Worm (Caenorhabditis elegans) whole organism, young adult: ENCODE measurements around the gene acdh-8.
"Not testable (repeated sequence)": the region's sequence is repeated elsewhere in the genome, so short reads cannot be mapped to it uniquely, and the experiment has no call there.

Experiments used
- F33H1.4 ChIP-seq: fragments of 200-800 bp; sonication (Bioruptor generic); IDR thresholded peaks from 2 replicates; pipeline ENCODE4 v1.3.6; 2022; ENCODE audit warnings: missing genetic modification reagents, missing genetic modification characterization, missing compliant biosample characterization
- F49E8.2 ChIP-seq: sonication (generic microtip); optimal IDR thresholded peaks from 3 replicates; lab custom pipeline; 2017; ENCODE audit warnings: missing genetic modification characterization, mild to moderate bottlenecking, missing compliant biosample characterization, antibody characterized with exemption, moderate library complexity; ENCODE audit not compliant: insufficient read depth
- F57A8.1 ChIP-seq: fragments of 200-800 bp; sonication (Bioruptor generic); optimal IDR thresholded peaks from 2 replicates; lab custom pipeline; 2018; ENCODE audit warnings: mild to moderate bottlenecking, missing genetic modification characterization, moderate library complexity, missing compliant biosample characterization
- Y95B8A.8 ChIP-seq: fragments of 200-800 bp; sonication (Bioruptor generic); IDR thresholded peaks from 2 replicates; pipeline ENCODE4 v1.3.6; 2022; ENCODE audit warnings: missing genetic modification reagents, missing genetic modification characterization, missing compliant biosample characterization
- ZK185.1 ChIP-seq: sonication (generic microtip); optimal IDR thresholded peaks from 2 replicates; lab custom pipeline; 2016; ENCODE audit warnings: mild to moderate bottlenecking, missing genetic modification characterization, missing compliant biosample characterization; ENCODE audit not compliant: poor library complexity, severe bottlenecking
- aptf-3 ChIP-seq: fragments of 200-800 bp; sonication (Bioruptor generic); IDR thresholded peaks from 2 replicates; pipeline ENCODE4 v1.3.6; 2022; ENCODE audit warnings: missing genetic modification characterization, missing compliant biosample characterization
- attf-6 ChIP-seq: fragments of 200-800 bp; sonication (Bioruptor generic); IDR thresholded peaks from 2 replicates; pipeline ENCODE4 v1.3.6; 2022; ENCODE audit warnings: missing genetic modification reagents, missing genetic modification characterization, missing compliant biosample characterization
- cebp-1 ChIP-seq, 2 experiments: fragments of 200-800 bp in 1 of 2; sonication (Bioruptor generic) in 1 of 2; sonication (generic microtip) in 1 of 2; IDR thresholded peaks in 1 of 2; optimal IDR thresholded peaks in 1 of 2; 2 replicates each; pipeline versions ENCODE4 v1.3.6 to Lab custom; 2017 to 2022; ENCODE audit warnings: missing compliant biosample characterization in 2 of 2, missing genetic modification characterization in 2 of 2, mild to moderate bottlenecking in 1 of 2, missing genetic modification reagents in 1 of 2, moderate library complexity in 1 of 2
- ceh-100 ChIP-seq: fragments of 200-800 bp; sonication (Bioruptor generic); IDR thresholded peaks from 2 replicates; pipeline ENCODE4 v1.3.6; 2022; ENCODE audit warnings: missing genetic modification reagents, missing genetic modification characterization, missing compliant biosample characterization
- die-1 ChIP-seq: sonication (generic microtip); optimal IDR thresholded peaks from 2 replicates; lab custom pipeline; 2016; ENCODE audit warnings: missing genotype, mild to moderate bottlenecking, missing genetic modification characterization, missing compliant biosample characterization
- dox-1 ChIP-seq: fragments of 200-800 bp; sonication (Bioruptor generic); IDR thresholded peaks from 2 replicates; pipeline ENCODE4 v1.3.6; 2022; ENCODE audit warnings: missing genetic modification reagents, missing genetic modification characterization, missing compliant biosample characterization
- efl-1 ChIP-seq: fragments of 150-350 bp; optimal IDR thresholded peaks from 2 replicates; lab custom pipeline; 2014; ENCODE audit warnings: missing biosample characterization, missing genetic modification reagents, missing genetic modification characterization
- egl-18 ChIP-seq: fragments of 200-800 bp; sonication (Bioruptor generic); IDR thresholded peaks from 2 replicates; pipeline ENCODE4 v1.3.6; 2022; ENCODE audit warnings: missing genetic modification reagents, missing genetic modification characterization, missing compliant biosample characterization
- lin-40 ChIP-seq: sonication (generic microtip); optimal IDR thresholded peaks from 2 replicates; lab custom pipeline; 2016; ENCODE audit warnings: missing genetic modification characterization, mild to moderate bottlenecking, missing compliant biosample characterization, missing genotype, missing genetic modification reagents
- lsl-1 ChIP-seq: fragments of 200-800 bp; sonication (Bioruptor generic); optimal IDR thresholded peaks from 2 replicates; lab custom pipeline; 2018; ENCODE audit warnings: mild to moderate bottlenecking, missing genetic modification characterization, moderate library complexity, missing compliant biosample characterization
- madf-6 ChIP-seq: fragments of 200-800 bp; sonication (Bioruptor generic); IDR thresholded peaks from 2 replicates; pipeline ENCODE4 v1.3.6; 2022; ENCODE audit warnings: missing genetic modification reagents, missing genetic modification characterization, missing compliant biosample characterization
- mel-28 ChIP-seq: sonication (generic microtip); optimal IDR thresholded peaks from 2 replicates; lab custom pipeline; 2016; ENCODE audit warnings: borderline replicate concordance, mild to moderate bottlenecking, missing genetic modification characterization, missing compliant biosample characterization
- nfya-2 ChIP-seq: fragments of 200-800 bp; sonication (Bioruptor generic); IDR thresholded peaks from 2 replicates; pipeline ENCODE4 v1.3.6; 2022; ENCODE audit warnings: missing genetic modification reagents, missing genetic modification characterization, missing compliant biosample characterization
- nfyb-1 ChIP-seq: fragments of 200-800 bp; sonication (Bioruptor generic); IDR thresholded peaks from 2 replicates; pipeline ENCODE4 v1.3.6; 2022; ENCODE audit warnings: missing genetic modification reagents, missing genetic modification characterization, missing compliant biosample characterization
- nhr-120 ChIP-seq: fragments of 200-800 bp; sonication (Bioruptor generic); IDR thresholded peaks from 2 replicates; pipeline ENCODE4 v1.3.6; 2022; ENCODE audit warnings: missing genetic modification characterization, missing compliant biosample characterization
- nhr-80 ChIP-seq: sonication (generic microtip); optimal IDR thresholded peaks from 2 replicates; lab custom pipeline; 2016; ENCODE audit warnings: missing genetic modification characterization, missing compliant biosample characterization
- pha-4 ChIP-seq: fragments of 150-350 bp; sonication (generic microtip); optimal IDR thresholded peaks from 2 replicates; lab custom pipeline; 2014; ENCODE audit warnings: missing biosample characterization, missing genetic modification reagents, missing genetic modification characterization
- rcor-1 ChIP-seq: fragments of 200-800 bp; sonication (Bioruptor generic); IDR thresholded peaks from 2 replicates; pipeline ENCODE4 v1.3.6; 2022; ENCODE audit warnings: missing genetic modification reagents, missing genetic modification characterization, missing compliant biosample characterization
- rec-8 ChIP-seq, 2 experiments: sonication (generic microtip); optimal IDR thresholded peaks; 2 replicates each; lab custom pipeline; 2016; ENCODE audit warnings: mild to moderate bottlenecking in 2 of 2, missing genetic modification characterization in 2 of 2, missing genetic modification reagents in 2 of 2, missing genotype in 2 of 2, missing biosample characterization in 1 of 2, missing compliant biosample characterization in 1 of 2, moderate library complexity in 1 of 2
- sdz-38 ChIP-seq: sonication (generic microtip); optimal IDR thresholded peaks from 2 replicates; lab custom pipeline; 2016; ENCODE audit warnings: missing genotype, missing genetic modification characterization, missing compliant biosample characterization
- tbx-9 ChIP-seq: sonication (generic microtip); optimal IDR thresholded peaks from 2 replicates; lab custom pipeline; 2016; ENCODE audit warnings: borderline replicate concordance, missing genetic modification characterization, inconsistent platforms, missing compliant biosample characterization
- ztf-28 ChIP-seq: fragments of 200-800 bp; sonication (Bioruptor generic); IDR thresholded peaks from 2 replicates; pipeline ENCODE4 v1.3.6; 2022; ENCODE audit warnings: missing genetic modification reagents, missing genetic modification characterization, missing compliant biosample characterization
- ztf-3 ChIP-seq: fragments of 200-800 bp; sonication (Bioruptor generic); optimal IDR thresholded peaks from 2 replicates; lab custom pipeline; 2018; ENCODE audit warnings: mild to moderate bottlenecking, missing genetic modification characterization, missing compliant biosample characterization
- ztf-6 ChIP-seq: fragments of 200-800 bp; sonication (Bioruptor generic); IDR thresholded peaks from 2 replicates; pipeline ENCODE4 v1.3.6; 2022; ENCODE audit warnings: missing genetic modification reagents, missing genetic modification characterization, missing compliant biosample characterization

acdh-8 gene

DNA sequence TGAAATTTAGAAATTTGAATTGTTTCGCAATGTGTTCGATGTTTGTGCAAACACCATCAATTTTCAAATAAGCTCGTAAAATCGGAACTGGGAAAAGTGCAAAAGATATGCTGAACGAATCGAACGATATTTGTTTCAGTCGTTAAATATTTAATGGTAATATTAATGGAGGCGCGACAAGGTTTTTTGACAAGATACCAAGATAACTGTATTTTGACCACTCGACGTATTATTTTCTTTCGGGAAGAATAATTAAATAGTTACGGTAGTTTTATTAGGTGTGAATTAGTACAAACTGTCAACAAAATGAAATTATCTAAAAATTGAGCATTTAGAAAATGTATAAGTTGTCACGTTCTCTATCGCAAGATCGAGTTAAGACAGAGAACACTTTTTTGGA is 10.0 kb downstream of the acdh-8 start:
- no peak for TF ChIP-seq nhr-120 (GFP tag; lab: Robert Waterston, UW)
- no peak for TF ChIP-seq mel-28 (tag; lab: Kevin White, UChicago)
- TF ChIP-seq egl-18 (GFP tag; lab: Robert Waterston, UW), result no peak
- TF ChIP-seq pha-4, result no peak
- TF ChIP-seq rcor-1 (GFP tag; lab: Robert Waterston, UW), result no peak
- TF ChIP-seq attf-6, result no peak
- no peak for TF ChIP-seq Y95B8A.8 (GFP tag; lab: Robert Waterston, UW)
- TF ChIP-seq sdz-38 (tag; lab: Kevin White, UChicago), result no peak
- TF ChIP-seq ZK185.1 (tag; lab: Kevin White, UChicago), result no peak
- TF ChIP-seq, all 124 proteins: peak for 0

DNA sequence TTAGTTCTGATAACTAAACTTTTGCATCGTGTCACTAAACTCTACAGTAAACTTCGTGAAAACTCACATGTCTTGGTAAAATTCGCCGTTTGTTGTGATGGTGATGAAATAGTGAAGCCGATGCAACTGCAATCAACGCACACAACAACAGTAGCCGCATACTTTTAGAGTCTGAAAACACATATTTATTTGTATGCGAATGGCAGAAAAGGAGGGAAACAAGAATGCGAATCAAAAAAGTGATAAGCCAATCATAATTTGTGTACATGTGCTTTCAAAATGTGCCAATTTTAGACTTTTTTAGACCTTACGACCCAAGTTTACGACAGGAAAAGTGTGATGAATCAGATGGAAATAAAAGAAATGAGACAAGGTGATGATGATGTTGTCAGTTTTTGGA is 11.0 kb downstream of the acdh-8 start, which contains the start of gene K05F1.10:
Gene K05F1.10 (minus strand): TSS at position 171 of the 400 bp plus-strand sequence.
- TF ChIP-seq cebp-1 (GFP tag; IDR thresholded peaks at IDR 0.05; lab: Robert Waterston, UW), result no peak
- TF ChIP-seq cebp-1 (tag; optimal IDR thresholded peaks at IDR 0.05; lab: Kevin White, UChicago), result peak; percentile 42
- peak; percentile 34 for TF ChIP-seq nhr-80 (tag; lab: Kevin White, UChicago)
- no peak for TF ChIP-seq lsl-1 (GFP tag; lab: Kevin White, UChicago)
- TF ChIP-seq madf-6 (GFP tag; lab: Robert Waterston, UW), result no peak

DNA sequence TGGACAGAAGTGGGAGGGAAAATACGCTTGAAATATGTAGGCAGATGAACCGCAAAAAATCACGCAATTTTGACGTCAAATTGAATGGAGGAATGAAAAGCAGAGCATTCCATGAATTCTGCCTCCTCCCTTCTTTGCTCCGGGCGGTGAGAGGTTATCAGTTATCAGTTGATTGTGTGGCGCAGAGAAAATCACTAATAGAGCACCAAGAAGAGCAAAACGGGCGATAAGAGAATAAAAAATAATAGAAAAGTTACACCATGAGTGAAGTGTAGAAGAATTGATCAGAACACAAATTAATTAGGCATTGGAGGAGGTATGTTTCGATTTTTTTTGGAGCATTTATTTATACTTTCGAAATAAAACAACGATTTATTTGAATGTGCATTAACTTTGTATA is 12.3 kb downstream of the acdh-8 start:
- TF ChIP-seq nfyb-1 (0 out of 2 replicates have a peak, but pooled peaks have one; percentile 13), die-1 (tag; lab: Kevin White, UChicago) (no peak), dox-1 (GFP tag; lab: Robert Waterston, UW) (peak; percentile 33; the same call in 1 of the 2 replicates), nhr-80 (tag; lab: Kevin White, UChicago) (peak; percentile 92)
- TF ChIP-seq, all 124 proteins: peak for 3

DNA sequence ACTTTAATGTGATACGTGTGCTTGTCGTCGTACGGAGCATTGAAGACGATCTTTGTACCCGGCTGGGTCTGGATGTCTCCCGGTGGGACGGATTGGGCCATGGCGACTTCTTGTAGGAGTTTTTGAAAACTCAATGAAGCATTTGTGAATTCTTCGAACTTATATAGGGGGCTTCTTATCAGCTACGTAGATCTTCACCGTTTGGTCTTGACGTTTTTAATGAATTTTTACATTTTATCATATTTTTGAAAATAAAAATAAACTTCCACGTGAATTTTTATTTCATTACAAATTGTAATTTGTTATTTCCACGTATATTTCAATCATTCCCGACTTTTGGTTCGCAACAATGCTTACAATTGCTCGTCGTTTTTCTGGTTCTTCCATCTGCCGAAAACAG is 15.9 kb downstream of the acdh-8 start, which contains the start of the genes msp-64 and ZK1248.5:
Gene msp-64 (minus strand): TSS at position 101 of the 400 bp plus-strand sequence.
Gene ZK1248.5 (plus strand): TSS at position 285 of the 400 bp plus-strand sequence.
- TF ChIP-seq nhr-80 (tag; lab: Kevin White, UChicago), result no peak
- no peak for TF ChIP-seq lin-40 (tag; lab: Kevin White, UChicago)
- TF ChIP-seq F49E8.2 (tag; lab: Kevin White, UChicago), result no peak
- TF ChIP-seq efl-1 (GFP tag; lab: Kevin White, UChicago), result no peak
- no peak for TF ChIP-seq F57A8.1 (GFP tag; lab: Kevin White, UChicago)
- no peak for TF ChIP-seq tbx-9 (tag; lab: Kevin White, UChicago)
- no peak for TF ChIP-seq rec-8 (tag; optimal IDR thresholded peaks at IDR 0.05; lab: Kevin White, UChicago)
- no peak for TF ChIP-seq F33H1.4 (GFP tag; lab: Robert Waterston, UW)
- TF ChIP-seq ztf-3, result no peak
- TF ChIP-seq, all 124 proteins: peak for 0

DNA sequence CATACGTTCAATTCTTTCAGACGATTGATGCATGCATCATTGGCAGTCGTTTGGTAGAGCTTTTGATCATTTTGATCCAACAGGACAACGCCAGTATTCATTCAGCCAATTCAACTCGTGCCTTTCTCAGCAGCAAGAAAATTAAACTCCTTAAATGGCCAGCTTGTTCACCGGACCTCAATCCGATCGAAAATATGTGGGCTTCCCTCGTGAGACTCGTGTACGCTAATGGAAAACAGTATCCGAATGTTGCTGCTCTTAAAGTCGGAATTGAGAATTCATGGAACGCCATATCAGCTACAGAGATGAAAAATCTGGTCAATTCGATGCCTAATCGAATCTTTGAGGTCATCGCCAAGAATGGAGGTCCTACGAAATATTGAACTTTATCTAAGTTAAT is 21.1 kb downstream of the acdh-8 start, which contains the start of gene wago-5:
Gene wago-5 (minus strand): TSS at position 101 of the 400 bp plus-strand sequence.
- not testable (repeated sequence) for TF ChIP-seq pha-4; ztf-28; ceh-100 (GFP tag; lab: Robert Waterston, UW)

DNA sequence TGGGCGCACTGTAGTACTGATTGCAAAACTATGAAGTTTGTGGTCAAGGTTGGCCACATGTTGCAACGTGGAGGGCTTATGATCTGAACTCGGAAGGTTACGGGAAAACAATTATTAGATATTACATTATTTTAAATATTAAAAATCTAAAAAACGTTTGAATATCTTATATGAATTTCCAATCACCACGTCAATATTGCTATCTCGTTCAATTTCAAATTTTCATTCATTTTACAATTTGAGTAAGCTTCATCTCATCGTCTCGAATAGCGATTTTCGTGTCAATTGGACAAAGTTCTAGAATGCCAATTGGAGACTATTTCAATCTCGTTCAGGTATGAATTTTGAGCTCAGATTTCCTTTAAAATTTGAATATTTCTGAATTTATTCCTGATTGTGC is 22.1 kb downstream of the acdh-8 start, which contains the start of gene ZK1248.20:
Gene ZK1248.20 (plus strand): TSS at position 301 of the 400 bp plus-strand sequence.
- TF ChIP-seq nfya-2 (GFP tag; lab: Robert Waterston, UW) (no peak), aptf-3 (GFP tag; lab: Robert Waterston, UW) (no peak), ztf-6 (GFP tag; lab: Robert Waterston, UW) (no peak)
- TF ChIP-seq, all 124 proteins: peak for 0
